Fruit fly (Drosophila melanogaster): ENCODE measurements around the gene CG13454.

Gene CG13454

dm6 chr3L:15536550-15536949 is 19.7 kb upstream of the CG13454 start:
- TF ChIP-seq kay (GFP tag; ENCODE audit: borderline replicate concordance) (peak; percentile 38), Clk (GFP tag; optimal IDR thresholded peaks at IDR 0.05) (no peak), CG11617 (GFP tag; optimal IDR thresholded peaks at IDR 0.05) (no peak)

- no peak for TF ChIP-seq CG11617 (GFP tag; optimal IDR thresholded peaks at IDR 0.05)
- peak; percentile 92 for TF ChIP-seq pad (GFP tag; optimal IDR thresholded peaks at IDR 0.05)
Observed at dm6 chr3L:15535800-15536225, 19.0 kb upstream of the CG13454 start.

dm6 chr3L:15535228-15535598 is 18.4 kb upstream of the CG13454 start, which contains the start of gene CrebA:
Gene CrebA (plus strand): TSS chr3L:15535395.
- peak; percentile 21 for TF ChIP-seq kay (GFP tag; ENCODE audit: borderline replicate concordance)
- TF ChIP-seq Hr96 (GFP tag; optimal IDR thresholded peaks at IDR 0.05), result no peak
- no peak for TF ChIP-seq ovo (GFP tag; optimal IDR thresholded peaks at IDR 0.05)
- TF ChIP-seq CG1620 (GFP tag; optimal IDR thresholded peaks at IDR 0.05), result no peak

dm6 chr3L:15534274-15535227 is 17.7 kb upstream of the CG13454 start:
- TF ChIP-seq Clk (GFP tag; optimal IDR thresholded peaks at IDR 0.05) (peak; percentile 13), tj (GFP tag; optimal IDR thresholded peaks at IDR 0.05) (peak; percentile 56), toe (GFP tag; optimal IDR thresholded peaks at IDR 0.05) (peak; percentile 79), ovo (GFP tag; optimal IDR thresholded peaks at IDR 0.05) (no peak), CG12768 (GFP tag; optimal IDR thresholded peaks at IDR 0.05) (peak; percentile 51), kay (GFP tag; ENCODE audit: borderline replicate concordance) (no peak), Crg-1 (GFP tag; optimal IDR thresholded peaks at IDR 0.05) (peak; percentile 61), CG11617 (GFP tag; optimal IDR thresholded peaks at IDR 0.05) (peak; percentile 86), CG1620 (GFP tag; optimal IDR thresholded peaks at IDR 0.05) (peak; percentile 30), CG5204 (GFP tag; optimal IDR thresholded peaks at IDR 0.05) (peak; percentile 78), CG7101 (tag; optimal IDR thresholded peaks at IDR 0.05) (peak; percentile 59), bab1 (GFP tag; optimal IDR thresholded peaks at IDR 0.05) (peak; percentile 28), Mnt (GFP tag; optimal IDR thresholded peaks at IDR 0.05) (peak; percentile 55), Hr96 (GFP tag; optimal IDR thresholded peaks at IDR 0.05) (peak; percentile 64), cic (GFP tag; optimal IDR thresholded peaks at IDR 0.05) (no peak), CG7045 (GFP tag; optimal IDR thresholded peaks at IDR 0.05) (peak; percentile 60), cnc (optimal IDR thresholded peaks at IDR 0.05) (no peak), CG33017 (tag; optimal IDR thresholded peaks at IDR 0.05) (peak; percentile 43), pad (GFP tag; optimal IDR thresholded peaks at IDR 0.05) (peak; percentile 40), CG14711 (tag; optimal IDR thresholded peaks at IDR 0.05) (no peak)

- no peak for TF ChIP-seq CG12768 (GFP tag; optimal IDR thresholded peaks at IDR 0.05)
- no peak for TF ChIP-seq CG7045 (GFP tag; optimal IDR thresholded peaks at IDR 0.05)
- TF ChIP-seq tj (GFP tag; optimal IDR thresholded peaks at IDR 0.05), result no peak
- TF ChIP-seq CG11617 (GFP tag; optimal IDR thresholded peaks at IDR 0.05), result no peak
- TF ChIP-seq cnc (optimal IDR thresholded peaks at IDR 0.05), result no peak
- TF ChIP-seq CG14711 (tag; optimal IDR thresholded peaks at IDR 0.05), result peak; percentile 24
- peak; percentile 7 for TF ChIP-seq Hr96 (GFP tag; optimal IDR thresholded peaks at IDR 0.05)
- TF ChIP-seq Clk (GFP tag; optimal IDR thresholded peaks at IDR 0.05), result no peak
- TF ChIP-seq toe (GFP tag; optimal IDR thresholded peaks at IDR 0.05), result no peak
- no peak for TF ChIP-seq cic (GFP tag; optimal IDR thresholded peaks at IDR 0.05)
- peak; percentile 85 for TF ChIP-seq kay (GFP tag; ENCODE audit: borderline replicate concordance)
- TF ChIP-seq bab1 (GFP tag; optimal IDR thresholded peaks at IDR 0.05), result no peak
- no peak for TF ChIP-seq Crg-1 (GFP tag; optimal IDR thresholded peaks at IDR 0.05)
- TF ChIP-seq CG1620 (GFP tag; optimal IDR thresholded peaks at IDR 0.05), result no peak
- TF ChIP-seq CG7101 (tag; optimal IDR thresholded peaks at IDR 0.05), result peak; percentile 14
- TF ChIP-seq CG5204 (GFP tag; optimal IDR thresholded peaks at IDR 0.05), result peak; percentile 23
- TF ChIP-seq pad (GFP tag; optimal IDR thresholded peaks at IDR 0.05), result no peak
- no peak for TF ChIP-seq ovo (GFP tag; optimal IDR thresholded peaks at IDR 0.05)
- TF ChIP-seq CG33017 (tag; optimal IDR thresholded peaks at IDR 0.05), result no peak
- TF ChIP-seq Mnt (GFP tag; optimal IDR thresholded peaks at IDR 0.05), result no peak
Observed at dm6 chr3L:15533402-15534129, 16.7 kb upstream of the CG13454 start.

- TF ChIP-seq CG1620 (GFP tag; optimal IDR thresholded peaks at IDR 0.05) (no peak), Clk (GFP tag; optimal IDR thresholded peaks at IDR 0.05) (no peak), CG7101 (tag; optimal IDR thresholded peaks at IDR 0.05) (no peak), pad (GFP tag; optimal IDR thresholded peaks at IDR 0.05) (no peak), Crg-1 (GFP tag; optimal IDR thresholded peaks at IDR 0.05) (no peak), ovo (GFP tag; optimal IDR thresholded peaks at IDR 0.05) (peak; percentile 57), CG33017 (tag; optimal IDR thresholded peaks at IDR 0.05) (no peak), CG12768 (GFP tag; optimal IDR thresholded peaks at IDR 0.05) (peak; percentile 82), bab1 (GFP tag; optimal IDR thresholded peaks at IDR 0.05) (no peak), tj (GFP tag; optimal IDR thresholded peaks at IDR 0.05) (peak; percentile 22), CG14711 (tag; optimal IDR thresholded peaks at IDR 0.05) (peak; percentile 23), CG7045 (GFP tag; optimal IDR thresholded peaks at IDR 0.05) (no peak), Hr96 (GFP tag; optimal IDR thresholded peaks at IDR 0.05) (peak; percentile 23), Mnt (GFP tag; optimal IDR thresholded peaks at IDR 0.05) (no peak), CG5204 (GFP tag; optimal IDR thresholded peaks at IDR 0.05) (peak; percentile 2), toe (GFP tag; optimal IDR thresholded peaks at IDR 0.05) (peak; percentile 5), cnc (optimal IDR thresholded peaks at IDR 0.05) (no peak), kay (GFP tag; ENCODE audit: borderline replicate concordance) (peak; percentile 83), CG11617 (GFP tag; optimal IDR thresholded peaks at IDR 0.05) (no peak), cic (GFP tag; optimal IDR thresholded peaks at IDR 0.05) (no peak)
Observed at dm6 chr3L:15532368-15533030, 15.6 kb upstream of the CG13454 start.

Measured in whole organism, adult.